Worm (Caenorhabditis elegans) whole organism, L3 larva: ENCODE results near the gene K07C5.9.

Experiments used
- R02D3.7 ChIP-seq: fragments of 150-350 bp; optimal IDR thresholded peaks from 2 replicates; lab custom pipeline; 2014; ENCODE audit warnings: missing biosample characterization, missing genetic modification characterization
- ama-1 ChIP-seq: fragments of 150-350 bp; optimal IDR thresholded peaks from 2 replicates; lab custom pipeline; 2018
- ceh-16 ChIP-seq: sonication (generic microtip); optimal IDR thresholded peaks from 2 replicates; lab custom pipeline; 2017; ENCODE audit warnings: missing biosample characterization, missing genetic modification characterization
- ceh-9 ChIP-seq: sonication (generic microtip); optimal IDR thresholded peaks from 2 replicates; lab custom pipeline; 2018; ENCODE audit warnings: missing biosample characterization, missing genetic modification characterization
- daf-12 ChIP-seq: fragments of 150-350 bp; optimal IDR thresholded peaks from 2 replicates; lab custom pipeline; 2014; ENCODE audit warnings: missing biosample characterization, missing genetic modification reagents, missing genetic modification characterization
- egl-5 ChIP-seq: fragments of 150-350 bp; optimal IDR thresholded peaks from 2 replicates; lab custom pipeline; 2017; ENCODE audit warnings: missing biosample characterization, missing genetic modification reagents, missing genetic modification characterization, inconsistent platforms
- elt-1 ChIP-seq: fragments of 150-350 bp; optimal IDR thresholded peaks from 2 replicates; lab custom pipeline; 2014; ENCODE audit warnings: missing biosample characterization, missing genetic modification characterization
- elt-2 ChIP-seq: sonication (generic microtip); optimal IDR thresholded peaks from 2 replicates; lab custom pipeline; 2016; ENCODE audit warnings: missing genetic modification reagents, mild to moderate bottlenecking, missing genetic modification characterization, missing compliant biosample characterization
- elt-3 ChIP-seq, 3 experiments: fragments of 150-350 bp in 1 of 3; sonication (generic microtip) in 2 of 3; optimal IDR thresholded peaks; 2 replicates in 2 of 3; 4 replicates in 1 of 3; lab custom pipeline; 2014 to 2017; ENCODE audit warnings: missing biosample characterization in 3 of 3, missing genetic modification characterization in 3 of 3
- fkh-10 ChIP-seq: sonication (generic microtip); optimal IDR thresholded peaks from 2 replicates; lab custom pipeline; 2017; ENCODE audit warnings: missing biosample characterization, missing genetic modification reagents, missing genetic modification characterization
- fos-1 ChIP-seq: fragments of 150-350 bp; optimal IDR thresholded peaks from 2 replicates; lab custom pipeline; 2014; ENCODE audit warnings: missing biosample characterization, missing genetic modification characterization
- hmg-11 ChIP-seq: sonication (generic microtip); optimal IDR thresholded peaks from 2 replicates; lab custom pipeline; 2016; ENCODE audit warnings: missing genetic modification characterization, missing compliant biosample characterization
- jun-1 ChIP-seq: fragments of 150-350 bp; optimal IDR thresholded peaks from 2 replicates; lab custom pipeline; 2014; ENCODE audit warnings: missing biosample characterization, missing genetic modification reagents, missing genetic modification characterization
- lin-15B ChIP-seq: fragments of 150-350 bp; optimal IDR thresholded peaks from 2 replicates; lab custom pipeline; 2014; ENCODE audit warnings: missing biosample characterization, missing genetic modification characterization
- lin-39 ChIP-seq: fragments of 150-350 bp; optimal IDR thresholded peaks from 2 replicates; lab custom pipeline; 2018; ENCODE audit warnings: missing biosample characterization, missing genetic modification reagents, missing genetic modification characterization
- lsy-12 ChIP-seq: sonication (generic microtip); optimal IDR thresholded peaks from 2 replicates; lab custom pipeline; 2016; ENCODE audit warnings: mild to moderate bottlenecking, missing genetic modification characterization, missing compliant biosample characterization
- mml-1 ChIP-seq: fragments of 150-350 bp; sonication (generic microtip); optimal IDR thresholded peaks from 3 replicates; lab custom pipeline; 2014; ENCODE audit warnings: missing biosample characterization, missing genetic modification characterization
- nhr-11 ChIP-seq: fragments of 150-350 bp; optimal IDR thresholded peaks from 2 replicates; lab custom pipeline; 2014; ENCODE audit warnings: missing biosample characterization, missing genetic modification characterization
- nhr-23 ChIP-seq: fragments of 150-350 bp; optimal IDR thresholded peaks from 2 replicates; lab custom pipeline; 2014; ENCODE audit warnings: missing biosample characterization, missing genetic modification reagents, missing genetic modification characterization
- nhr-237 ChIP-seq: fragments of 150-350 bp; optimal IDR thresholded peaks from 2 replicates; lab custom pipeline; 2014; ENCODE audit warnings: missing biosample characterization, missing genetic modification characterization
- nhr-25 ChIP-seq: sonication (generic microtip); optimal IDR thresholded peaks from 2 replicates; lab custom pipeline; 2017; ENCODE audit warnings: missing biosample characterization, missing genetic modification characterization
- nhr-28 ChIP-seq: fragments of 150-350 bp; optimal IDR thresholded peaks from 2 replicates; lab custom pipeline; 2014; ENCODE audit warnings: missing biosample characterization, missing genetic modification characterization
- nhr-76 ChIP-seq: fragments of 150-350 bp; sonication (generic microtip); optimal IDR thresholded peaks from 5 replicates; lab custom pipeline; 2014; ENCODE audit warnings: missing biosample characterization, missing genetic modification characterization
- nhr-77 ChIP-seq: fragments of 150-350 bp; optimal IDR thresholded peaks from 2 replicates; lab custom pipeline; 2014; ENCODE audit warnings: missing biosample characterization, missing genetic modification characterization
- pha-4 ChIP-seq: fragments of 150-350 bp; optimal IDR thresholded peaks from 2 replicates; lab custom pipeline; 2014; ENCODE audit warnings: missing biosample characterization, missing genetic modification reagents, missing genetic modification characterization
- pqm-1 ChIP-seq: fragments of 150-350 bp; optimal IDR thresholded peaks from 2 replicates; lab custom pipeline; 2017; ENCODE audit warnings: missing biosample characterization, missing genetic modification characterization, inconsistent platforms
- sea-2 ChIP-seq: fragments of 150-350 bp; sonication (generic microtip); optimal IDR thresholded peaks from 4 replicates; lab custom pipeline; 2014; ENCODE audit warnings: missing biosample characterization, missing genetic modification reagents, missing genetic modification characterization
- snpc-4 ChIP-seq: fragments of 150-350 bp; optimal IDR thresholded peaks from 2 replicates; lab custom pipeline; 2014; ENCODE audit warnings: missing biosample characterization, missing genetic modification characterization
- unc-39 ChIP-seq: sonication (generic microtip); optimal IDR thresholded peaks from 4 replicates; lab custom pipeline; 2017; ENCODE audit warnings: missing biosample characterization, missing genetic modification characterization
- zag-1 ChIP-seq: fragments of 150-350 bp; optimal IDR thresholded peaks from 2 replicates; lab custom pipeline; 2014; ENCODE audit warnings: missing biosample characterization, missing genetic modification characterization
- ztf-4 ChIP-seq: fragments of 150-350 bp; optimal IDR thresholded peaks from 2 replicates; lab custom pipeline; 2014; ENCODE audit warnings: missing biosample characterization, missing genetic modification characterization

The K07C5.9 gene

DNA sequence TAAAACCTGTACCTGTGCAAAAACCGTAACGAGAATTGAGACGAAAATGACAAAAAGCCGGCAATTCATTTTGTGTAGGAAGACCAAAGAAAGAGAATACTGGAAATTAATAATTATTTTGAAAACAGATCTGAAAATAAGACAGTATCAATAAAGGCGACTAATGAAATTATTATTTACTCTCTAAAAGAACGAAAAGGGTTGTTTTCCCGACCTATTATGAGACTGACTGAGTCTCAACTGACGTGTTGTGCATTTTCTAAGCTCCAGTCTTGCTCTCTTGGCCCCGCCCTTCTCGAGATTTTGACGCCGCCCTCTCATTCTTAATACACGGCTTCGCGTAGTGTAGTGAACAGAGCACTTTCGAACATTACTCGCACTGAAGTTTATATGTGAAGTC is at the start of gene K07C5.9:
K07C5.9 (minus strand) TSS at position 101 of the 400 bp plus-strand sequence.
- TF ChIP-seq pha-4 (tag; lab: Kevin White, UChicago) (no peak), snpc-4 (tag; lab: Kevin White, UChicago) (no peak), nhr-237 (tag; lab: Kevin White, UChicago) (no peak), elt-3 (tag; optimal IDR thresholded peaks at IDR 0.05; lab: Kevin White, UChicago) (no peak), nhr-11 (tag; lab: Kevin White, UChicago) (no peak), mml-1 (no peak), ama-1 (lab: Kevin White, UChicago) (no peak), nhr-76 (tag; lab: Kevin White, UChicago) (no peak), fkh-10 (no peak), nhr-28 (tag; lab: Kevin White, UChicago) (no peak), ztf-4 (tag; lab: Kevin White, UChicago) (no peak)

- TF ChIP-seq elt-2 (tag; lab: Kevin White, UChicago) (peak; percentile 96), pha-4 (tag; lab: Kevin White, UChicago) (peak; percentile 53), ama-1 (lab: Kevin White, UChicago) (no peak), lin-15B (no peak), pqm-1 (tag; lab: Kevin White, UChicago) (peak; percentile 80), jun-1 (tag; lab: Kevin White, UChicago) (peak; percentile 14)
Measured at ce11 chrV:10399290-10399689, 49.3 kb upstream of the K07C5.9 start.

ce11 chrV:10398431-10398830 is 48.5 kb upstream of the K07C5.9 start, which contains the start of gene ugt-2:
ugt-2 (plus strand) TSS chrV:10398801.
- TF ChIP-seq sea-2 (GFP tag; lab: Kevin White, UChicago): no peak
- no peak for TF ChIP-seq hmg-11 (tag; lab: Kevin White, UChicago)
- TF ChIP-seq elt-2 (tag; lab: Kevin White, UChicago): peak; percentile 62
- peak; percentile 60 for TF ChIP-seq pqm-1 (tag; lab: Kevin White, UChicago)
- peak; percentile 9 for TF ChIP-seq pha-4 (tag; lab: Kevin White, UChicago)

- TF ChIP-seq pqm-1 (tag; lab: Kevin White, UChicago) (peak; percentile 59), elt-2 (tag; lab: Kevin White, UChicago) (peak; percentile 53), mml-1 (no peak), nhr-77 (tag; lab: Kevin White, UChicago) (no peak)
Measured at ce11 chrV:10395173-10395766, 45.3 kb upstream of the K07C5.9 start, which contains the start of the genes col-151 and ugt-1. col-151 (minus strand) TSS chrV:10395223. ugt-1 (plus strand) TSS chrV:10395663.

ce11 chrV:10393708-10394107 is 43.8 kb upstream of the K07C5.9 start:
- no peak for TF ChIP-seq egl-5

ce11 chrV:10388318-10388717 is 38.4 kb upstream of the K07C5.9 start, which contains the start of gene AC3.5:
AC3.5 (plus strand) TSS chrV:10388527.
- TF ChIP-seq lin-15B (no peak), mml-1 (no peak), R02D3.7 (tag; lab: Kevin White, UChicago) (no peak), elt-1 (tag; lab: Kevin White, UChicago) (no peak)

ce11 chrV:10387412-10387811 is 37.5 kb upstream of the K07C5.9 start:
- TF ChIP-seq fos-1 (tag; lab: Kevin White, UChicago) (no peak), ceh-16 (tag; lab: Kevin White, UChicago) (no peak), ceh-9 (tag; lab: Kevin White, UChicago) (no peak), zag-1 (tag; lab: Kevin White, UChicago) (no peak), lsy-12 (tag; lab: Kevin White, UChicago) (no peak), lin-39 (no peak), daf-12 (tag; lab: Kevin White, UChicago) (no peak), pqm-1 (tag; lab: Kevin White, UChicago) (no peak), nhr-23 (tag; lab: Kevin White, UChicago) (peak; percentile 24), snpc-4 (tag; lab: Kevin White, UChicago) (no peak), nhr-25 (peak; percentile 24), unc-39 (tag; lab: Kevin White, UChicago) (no peak), elt-3 (tag; optimal IDR thresholded peaks at IDR 0.05; lab: Kevin White, UChicago) (peak in 1 of 3 experiments; percentile 35)
